Fruit fly (Drosophila melanogaster): ENCODE measurements around the gene asl.

DNA sequence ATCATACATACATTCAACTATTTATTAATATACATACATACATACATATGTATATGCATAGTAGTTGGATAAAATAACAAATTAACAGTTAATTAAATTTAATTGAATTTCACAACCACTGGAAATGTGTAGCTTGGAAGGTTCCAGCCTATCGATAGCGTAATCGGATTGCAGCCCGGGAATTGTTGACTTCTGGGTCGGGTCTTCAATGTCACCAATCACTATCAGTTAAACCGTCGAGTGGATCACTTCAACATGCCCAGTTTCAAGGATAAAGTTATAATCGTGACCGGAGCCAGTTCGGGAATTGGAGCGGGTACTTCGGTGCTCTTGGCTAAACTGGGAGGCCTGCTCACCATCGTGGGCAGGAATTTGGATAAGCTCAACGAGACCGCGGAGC is 27.1 kb upstream of the asl start, which contains the start of gene CG12171:
- no peak for TF ChIP-seq fkh (GFP tag; optimal IDR thresholded peaks at IDR 0.05)
- TF ChIP-seq OdsH (GFP tag; optimal IDR thresholded peaks at IDR 0.05): no peak
- no peak for TF ChIP-seq CG32006 (GFP tag; optimal IDR thresholded peaks at IDR 0.05)
- TF ChIP-seq esn (GFP tag; optimal IDR thresholded peaks at IDR 0.05): peak; percentile 8
- no peak for TF ChIP-seq dsx (GFP tag; optimal IDR thresholded peaks at IDR 0.05; ENCODE audit: poor library complexity, severe bottlenecking)
- TF ChIP-seq CG11902 (GFP tag; optimal IDR thresholded peaks at IDR 0.05): no peak
- TF ChIP-seq ss (GFP tag; optimal IDR thresholded peaks at IDR 0.05): no peak
- no peak for TF ChIP-seq Hr4 (GFP tag; optimal IDR thresholded peaks at IDR 0.05)
- no peak for TF ChIP-seq topi (GFP tag; optimal IDR thresholded peaks at IDR 0.05)
- TF ChIP-seq CG7368 (GFP tag; optimal IDR thresholded peaks at IDR 0.05): no peak
- TF ChIP-seq CG8632 (GFP tag; optimal IDR thresholded peaks at IDR 0.05): no peak
